Fruit fly (Drosophila melanogaster) whole organism, embryonic: ENCODE data around the gene nop5.

Source experiments
- Aef1 ChIP-seq: fragments of 200-800 bp; sonication (Bioruptor generic); IDR thresholded peaks from 3 replicates; pipeline ENCODE4 v1.3.6; 2022; ENCODE audit warnings: missing biosample characterization, missing genetic modification characterization
- Asciz ChIP-seq: fragments of 200-800 bp; sonication (Bioruptor generic); optimal IDR thresholded peaks from 2 replicates; lab custom pipeline; 2017; ENCODE audit warnings: missing biosample characterization, mild to moderate bottlenecking, missing genetic modification characterization, missing genetic modification reagents
- Bgb ChIP-seq: fragments of 200-800 bp; sonication (Bioruptor generic); IDR thresholded peaks from 2 replicates; pipeline ENCODE4 v1.3.6; 2022; ENCODE audit warnings: missing biosample characterization, missing genetic modification characterization; ENCODE audit not compliant: partially characterized antibody
- Bteb2 ChIP-seq: fragments of 200-800 bp; sonication (Bioruptor generic); optimal IDR thresholded peaks from 2 replicates; lab custom pipeline; 2016; ENCODE audit warnings: missing biosample characterization, missing genetic modification characterization
- CG10431 ChIP-seq: fragments of 200-800 bp; sonication (Bioruptor generic); optimal IDR thresholded peaks from 3 replicates; lab custom pipeline; 2018; ENCODE audit warnings: missing biosample characterization, mild to moderate bottlenecking, missing genetic modification characterization
- CG14441 ChIP-seq: fragments of 200-800 bp; sonication (Bioruptor generic); IDR thresholded peaks from 2 replicates; pipeline ENCODE4 v1.3.6; 2022; ENCODE audit warnings: missing biosample characterization, missing genetic modification characterization
- CG15269 ChIP-seq: fragments of 200-800 bp; sonication (Bioruptor generic); optimal IDR thresholded peaks from 2 replicates; lab custom pipeline; 2018; ENCODE audit warnings: missing biosample characterization, mild to moderate bottlenecking, missing genetic modification characterization, moderate library complexity
- CG15479 ChIP-seq: fragments of 200-800 bp; sonication (Bioruptor generic); optimal IDR thresholded peaks from 3 replicates; lab custom pipeline; 2019; ENCODE audit warnings: missing biosample characterization, mild to moderate bottlenecking, missing genetic modification characterization, moderate library complexity
- CG1647 ChIP-seq: fragments of 200-800 bp; sonication (Bioruptor generic); optimal IDR thresholded peaks from 3 replicates; lab custom pipeline; 2016; ENCODE audit warnings: missing biosample characterization, missing genetic modification characterization
- CG16863 ChIP-seq: fragments of 200-800 bp; sonication (Bioruptor generic); optimal IDR thresholded peaks from 3 replicates; lab custom pipeline; 2016; ENCODE audit warnings: missing biosample characterization, missing genetic modification characterization
- CG17328 ChIP-seq: fragments of 200-800 bp; sonication (Bioruptor generic); IDR thresholded peaks from 2 replicates; pipeline ENCODE4 v1.3.6; 2022; ENCODE audit warnings: missing biosample characterization, missing genetic modification characterization
- CG17912 ChIP-seq: fragments of 200-800 bp; sonication (Bioruptor generic); optimal IDR thresholded peaks from 2 replicates; lab custom pipeline; 2018; ENCODE audit warnings: missing biosample characterization, mild to moderate bottlenecking, missing genetic modification characterization
- CG2202 ChIP-seq: fragments of 200-800 bp; sonication (Bioruptor generic); optimal IDR thresholded peaks from 2 replicates; lab custom pipeline; 2018; ENCODE audit warnings: missing biosample characterization, mild to moderate bottlenecking, missing genetic modification characterization
- CG30431 ChIP-seq: fragments of 200-800 bp; sonication (Bioruptor generic); optimal IDR thresholded peaks from 2 replicates; lab custom pipeline; 2017; ENCODE audit warnings: missing biosample characterization, missing genetic modification characterization
- CG3065 ChIP-seq: fragments of 200-800 bp; sonication (Bioruptor generic); optimal IDR thresholded peaks from 2 replicates; lab custom pipeline; 2016; ENCODE audit warnings: missing biosample characterization, missing genetic modification characterization
- CG32772 ChIP-seq: fragments of 200-800 bp; sonication (Bioruptor generic); IDR thresholded peaks from 2 replicates; pipeline ENCODE4 v1.3.6; 2022; ENCODE audit warnings: missing biosample characterization, missing genetic modification characterization
- CG33557 ChIP-seq: fragments of 200-800 bp; sonication (Bioruptor generic); optimal IDR thresholded peaks from 2 replicates; lab custom pipeline; 2019; ENCODE audit warnings: missing biosample characterization, mild to moderate bottlenecking, missing genetic modification characterization, moderate library complexity
- CG4328 ChIP-seq: fragments of 200-800 bp; sonication (Bioruptor generic); optimal IDR thresholded peaks from 3 replicates; lab custom pipeline; 2017; ENCODE audit warnings: missing biosample characterization, missing genetic modification reagents, missing genetic modification characterization
- CG43689 ChIP-seq: fragments of 200-800 bp; sonication (Bioruptor generic); IDR thresholded peaks from 2 replicates; pipeline ENCODE4 v1.3.6; 2022; ENCODE audit warnings: missing biosample characterization, missing genetic modification characterization
- CG4424 ChIP-seq: fragments of 200-800 bp; sonication (Bioruptor generic); optimal IDR thresholded peaks from 3 replicates; lab custom pipeline; 2016; ENCODE audit warnings: missing biosample characterization, missing genetic modification characterization
- CG5180 ChIP-seq: fragments of 200-800 bp; sonication (Bioruptor generic); optimal IDR thresholded peaks from 3 replicates; lab custom pipeline; 2017; ENCODE audit warnings: missing biosample characterization, missing genetic modification characterization, mild to moderate bottlenecking, moderate library complexity, missing genetic modification reagents
- CG7839 ChIP-seq: fragments of 200-800 bp; sonication (Bioruptor generic); optimal IDR thresholded peaks from 3 replicates; lab custom pipeline; 2018; ENCODE audit warnings: missing biosample characterization, mild to moderate bottlenecking, missing genetic modification characterization, moderate library complexity
- CG9437 ChIP-seq: fragments of 200-800 bp; sonication (Bioruptor generic); optimal IDR thresholded peaks from 2 replicates; lab custom pipeline; 2018; ENCODE audit warnings: missing biosample characterization, mild to moderate bottlenecking, missing genetic modification characterization
- CG9932 ChIP-seq: fragments of 200-800 bp; sonication (Bioruptor generic); IDR thresholded peaks from 2 replicates; pipeline ENCODE4 v1.3.6; 2022; ENCODE audit warnings: missing biosample characterization, missing genetic modification characterization
- E2f2 ChIP-seq: fragments of 200-800 bp; sonication (Bioruptor generic); IDR thresholded peaks from 2 replicates; pipeline ENCODE4 v1.3.6; 2022; ENCODE audit warnings: missing biosample characterization, missing genetic modification characterization
- Elba2 ChIP-seq: fragments of 200-800 bp; sonication (Bioruptor generic); optimal IDR thresholded peaks from 3 replicates; lab custom pipeline; 2016; ENCODE audit warnings: missing biosample characterization, missing genetic modification characterization
- Ets97D ChIP-seq: fragments of 200-800 bp; sonication (Bioruptor generic); optimal IDR thresholded peaks from 3 replicates; lab custom pipeline; 2016; ENCODE audit warnings: missing biosample characterization, missing genetic modification characterization
- Fer1 ChIP-seq: fragments of 200-800 bp; sonication (Bioruptor generic); optimal IDR thresholded peaks from 2 replicates; lab custom pipeline; 2017; ENCODE audit warnings: missing biosample characterization, mild to moderate bottlenecking, missing genetic modification characterization
- H2.0 ChIP-seq: fragments of 200-800 bp; sonication (Bioruptor generic); IDR thresholded peaks from 2 replicates; pipeline ENCODE4 v1.3.6; 2022; ENCODE audit warnings: missing biosample characterization, missing genetic modification characterization
- HmgD ChIP-seq: fragments of 200-800 bp; sonication (Bioruptor generic); optimal IDR thresholded peaks from 3 replicates; lab custom pipeline; 2016; ENCODE audit warnings: missing biosample characterization, missing genetic modification characterization
- Kr ChIP-seq: fragments of 200-800 bp; sonication (Bioruptor generic); optimal IDR thresholded peaks from 2 replicates; lab custom pipeline; 2017; ENCODE audit warnings: missing biosample characterization, mild to moderate bottlenecking, missing genetic modification characterization
- MTF-1 ChIP-seq: fragments of 200-800 bp; sonication (Bioruptor generic); optimal IDR thresholded peaks from 2 replicates; lab custom pipeline; 2018; ENCODE audit warnings: missing biosample characterization, mild to moderate bottlenecking, missing genetic modification characterization, borderline replicate concordance
- Med ChIP-seq: fragments of 200-800 bp; sonication (Bioruptor generic); peaks from one replicate; lab custom pipeline; 2016; ENCODE audit warnings: missing biosample characterization, missing genetic modification characterization, mild to moderate bottlenecking, inconsistent platforms, moderate library complexity
- Meics ChIP-seq: fragments of 200-800 bp; sonication (Bioruptor generic); optimal IDR thresholded peaks from 2 replicates; lab custom pipeline; 2017; ENCODE audit warnings: missing biosample characterization, mild to moderate bottlenecking, missing genetic modification characterization
- Myb ChIP-seq: fragments of 200-800 bp; sonication (Bioruptor generic); optimal IDR thresholded peaks from 2 replicates; lab custom pipeline; 2016; ENCODE audit warnings: missing biosample characterization, missing genetic modification characterization
- NK7.1 ChIP-seq: fragments of 200-800 bp; sonication (Bioruptor generic); optimal IDR thresholded peaks from 3 replicates; lab custom pipeline; 2016; ENCODE audit warnings: missing biosample characterization, missing genetic modification characterization
- Nf-YB ChIP-seq: fragments of 200-800 bp; sonication (Bioruptor generic); optimal IDR thresholded peaks from 3 replicates; lab custom pipeline; 2019; ENCODE audit warnings: missing biosample characterization, mild to moderate bottlenecking, missing genetic modification characterization, moderate library complexity
- abd-A ChIP-seq: fragments of 200-800 bp; sonication (Bioruptor generic); optimal IDR thresholded peaks from 3 replicates; lab custom pipeline; 2019; ENCODE audit warnings: missing biosample characterization, mild to moderate bottlenecking, missing genetic modification characterization, moderate library complexity
- en ChIP-seq: fragments of 200-800 bp; sonication (Bioruptor generic); optimal IDR thresholded peaks from 2 replicates; lab custom pipeline; 2016; ENCODE audit warnings: missing biosample characterization, missing genetic modification characterization
- gt ChIP-seq: fragments of 200-800 bp; sonication (Bioruptor generic); IDR thresholded peaks from 2 replicates; pipeline ENCODE4 v1.3.6; 2022; ENCODE audit warnings: missing biosample characterization, missing genetic modification characterization
- lilli ChIP-seq: fragments of 200-800 bp; sonication (Bioruptor generic); optimal IDR thresholded peaks from 3 replicates; lab custom pipeline; 2016; ENCODE audit warnings: missing biosample characterization, missing genetic modification characterization
- lola ChIP-seq, 3 experiments: fragments of >200 bp in 2 of 3; fragments of 200-800 bp in 1 of 3; sonication (Bioruptor generic) in 1 of 3; optimal IDR thresholded peaks; 2 replicates each; lab custom pipeline; 2017 to 2019; ENCODE audit warnings: missing biosample characterization in 3 of 3, missing genetic modification characterization in 3 of 3, mild to moderate bottlenecking in 1 of 3, moderate library complexity in 1 of 3
- nerfin-1 ChIP-seq: fragments of 200-800 bp; sonication (Bioruptor generic); optimal IDR thresholded peaks from 3 replicates; lab custom pipeline; 2019; ENCODE audit warnings: missing biosample characterization, mild to moderate bottlenecking, missing genetic modification characterization, moderate library complexity
- nom ChIP-seq: fragments of 200-800 bp; sonication (Bioruptor generic); optimal IDR thresholded peaks from 2 replicates; lab custom pipeline; 2017; ENCODE audit warnings: missing biosample characterization, missing genetic modification characterization, mild to moderate bottlenecking, moderate library complexity, missing genetic modification reagents
- pan ChIP-seq, 4 experiments: fragments of >200 bp in 3 of 4; fragments of 200-800 bp in 1 of 4; sonication (Bioruptor generic) in 1 of 4; optimal IDR thresholded peaks in 3 of 4; IDR thresholded peaks in 1 of 4; 2 replicates each; pipeline versions ENCODE4 v1.3.6 to Lab custom; 2017 to 2022; ENCODE audit warnings: missing biosample characterization in 2 of 4, missing genetic modification characterization in 2 of 4, mixed read lengths in 1 of 4
- scrt ChIP-seq: fragments of 200-800 bp; sonication (Bioruptor generic); optimal IDR thresholded peaks from 2 replicates; lab custom pipeline; 2018; ENCODE audit warnings: missing biosample characterization, mild to moderate bottlenecking, missing genetic modification characterization, moderate library complexity
- sens ChIP-seq: fragments of 200-800 bp; sonication (Bioruptor generic); peaks from one replicate; lab custom pipeline; 2016; ENCODE audit warnings: missing biosample characterization, missing genetic modification characterization
- vnd ChIP-seq: fragments of 200-800 bp; sonication (Bioruptor generic); IDR thresholded peaks from 3 replicates; pipeline ENCODE4 v1.3.6; 2022; ENCODE audit warnings: missing biosample characterization, missing genetic modification characterization; ENCODE audit not compliant: partially characterized antibody

nop5 gene

DNA sequence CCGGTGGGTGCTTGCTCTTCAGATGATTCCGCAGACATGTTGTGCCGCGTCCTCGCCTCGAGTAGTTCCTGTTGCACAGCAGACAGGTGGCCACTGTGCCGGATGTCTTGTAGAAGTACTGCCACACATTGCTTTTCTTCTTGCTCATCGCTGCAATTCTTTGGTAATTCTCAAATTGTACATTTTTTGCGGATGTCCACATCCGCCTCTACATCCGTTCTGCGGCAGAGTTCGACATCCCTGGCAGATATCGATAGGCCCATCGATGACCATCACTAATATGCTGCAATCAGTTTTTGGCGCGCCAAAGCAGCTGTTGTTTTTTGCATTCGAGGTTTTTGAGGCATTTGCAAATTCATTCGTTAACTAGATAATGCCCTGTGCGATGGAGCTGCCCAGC lies 38.2 kb upstream of the nop5 start, which contains the start of the genes CG13775 and CG3430 (continued):
- TF ChIP-seq pan (optimal IDR thresholded peaks at IDR 0.05; lab: Kevin White, UChicago) (no peak), pan (GFP tag; optimal IDR thresholded peaks at IDR 0.05 in 1 of 2, IDR thresholded peaks at IDR 0.05 in 1 of 2) (peak in 1 of 2 experiments; percentile 49), CG15479 (peak; percentile 33)

DNA sequence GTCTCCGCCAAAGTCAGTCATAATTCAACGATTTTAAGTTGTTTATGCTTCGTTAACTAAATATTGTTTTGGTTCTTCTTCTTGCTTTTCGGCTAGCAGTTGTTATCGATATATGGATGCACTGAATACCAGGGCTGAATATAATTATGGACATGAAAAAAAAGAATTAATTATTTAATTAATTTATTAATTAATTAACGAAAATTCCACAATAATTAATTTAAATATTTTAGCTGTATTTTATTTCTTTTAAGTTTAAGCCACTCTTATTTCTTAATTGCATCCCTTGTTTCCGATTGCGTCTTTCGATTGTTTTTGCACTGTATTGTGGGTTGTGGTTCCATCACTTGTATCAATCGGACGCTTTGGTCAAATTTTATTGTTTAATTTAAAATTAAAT lies 31.6 kb upstream of the nop5 start, which contains the start of the genes Gas41 and SA1:
TSS of gene Gas41 (minus strand) at position 112 of the 400 bp plus-strand sequence.
TSS of gene SA1 (plus strand) at position 326 of the 400 bp plus-strand sequence.
- TF ChIP-seq CG33557 (GFP tag; lab: Kevin White, UChicago) (peak; percentile 94), CG4424 (GFP tag; lab: Kevin White, UChicago) (peak; percentile 89), gt (GFP tag; lab: Robert Waterston, UW) (peak; percentile 58; the same call in 1 of the 2 replicates), HmgD (no peak), sens (GFP tag; lab: Kevin White, UChicago) (peak; percentile 89), CG15269 (tag; lab: Kevin White, UChicago) (no peak), CG9437 (GFP tag; lab: Kevin White, UChicago) (peak; percentile 78), CG4328 (GFP tag; lab: Kevin White, UChicago) (peak; percentile 71), CG2202 (tag; lab: Kevin White, UChicago) (peak; percentile 81), E2f2 (0 out of 2 replicates have a peak, but pooled peaks have one; percentile 49), CG3065 (GFP tag; lab: Kevin White, UChicago) (peak; percentile 84), Nf-YB (GFP tag; lab: Kevin White, UChicago) (no peak), Aef1 (GFP tag; lab: Robert Waterston, UW) (no peak), Bteb2 (no peak), abd-A (tag; lab: Kevin White, UChicago) (no peak), Med (GFP tag; lab: Kevin White, UChicago) (peak; percentile 87), MTF-1 (peak; percentile 63), CG14441 (GFP tag; lab: Robert Waterston, UW) (peak; percentile 91), Kr (GFP tag; lab: Kevin White, UChicago) (no peak), Meics (GFP tag; lab: Kevin White, UChicago) (peak; percentile 86), CG30431 (GFP tag; lab: Kevin White, UChicago) (no peak), NK7.1 (GFP tag; lab: Kevin White, UChicago) (no peak), vnd (GFP tag; lab: Robert Waterston, UW) (peak; percentile 76), Fer1 (GFP tag; lab: Kevin White, UChicago) (peak; percentile 88), nom (GFP tag; lab: Kevin White, UChicago) (peak; percentile 44), nerfin-1 (peak; percentile 85), scrt (GFP tag; lab: Kevin White, UChicago) (peak; percentile 65), CG17328 (GFP tag; lab: Robert Waterston, UW) (peak; percentile 83), CG10431 (GFP tag; lab: Kevin White, UChicago) (no peak), CG43689 (GFP tag; lab: Robert Waterston, UW) (peak; percentile 56; the same call in 1 of the 2 replicates), CG5180 (no peak), CG17912 (GFP tag; lab: Kevin White, UChicago) (peak; percentile 26), Asciz (peak; percentile 71), lola (GFP tag; optimal IDR thresholded peaks at IDR 0.05; lab: Kevin White, UChicago) (peak in 1 of 3 experiments; percentile 90), CG9932 (GFP tag; lab: Robert Waterston, UW) (peak; percentile 95), CG7839 (tag; lab: Kevin White, UChicago) (no peak), lilli (peak; percentile 89), CG16863 (GFP tag; lab: Kevin White, UChicago) (no peak), CG1647 (peak; percentile 10), H2.0 (GFP tag; lab: Robert Waterston, UW) (no peak), CG32772 (GFP tag; lab: Robert Waterston, UW) (peak; percentile 94), Elba2 (GFP tag; lab: Kevin White, UChicago) (no peak), Bgb (GFP tag; lab: Robert Waterston, UW) (peak; percentile 69), en (GFP tag; lab: Kevin White, UChicago) (no peak), Myb (GFP tag; lab: Kevin White, UChicago) (no peak), Ets97D (GFP tag; lab: Kevin White, UChicago) (peak; percentile 66)
